Fruit fly (Drosophila melanogaster): ENCODE measurements around the gene CG15208.

The CG15208 gene

DNA sequence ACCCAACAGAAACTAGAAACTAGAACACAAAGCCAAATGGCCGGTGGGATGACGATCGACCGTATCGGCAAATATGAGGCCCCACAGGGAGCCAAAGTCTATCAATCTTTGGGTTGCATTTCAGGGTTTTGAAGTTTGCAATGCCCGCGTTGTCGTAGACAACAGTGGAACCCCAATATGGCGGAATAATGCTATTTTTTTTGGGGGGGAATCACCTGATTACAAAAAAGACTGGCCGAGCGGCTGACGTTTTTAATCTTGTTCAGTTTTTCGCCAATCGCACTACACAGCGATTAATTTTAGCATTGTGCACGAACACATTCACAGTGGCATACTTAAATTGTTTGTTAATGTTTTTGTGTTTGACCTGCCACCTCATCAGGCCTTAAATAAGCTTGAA lies 23.3 kb upstream of the CG15208 start:
- TF ChIP-seq gl (tag; optimal IDR thresholded peaks at IDR 0.05) (no peak), D1 (tag; optimal IDR thresholded peaks at IDR 0.05) (no peak), CG9948 (tag; optimal IDR thresholded peaks at IDR 0.05) (no peak), CG34367 (tag; optimal IDR thresholded peaks at IDR 0.05) (no peak), Snoo (tag; optimal IDR thresholded peaks at IDR 0.05) (no peak), CG4496 (GFP tag; IDR thresholded peaks at IDR 0.05) (no peak), CG15710 (tag; optimal IDR thresholded peaks at IDR 0.05) (no peak), CG32121 (GFP tag; IDR thresholded peaks at IDR 0.05) (no peak), CG13204 (GFP tag; optimal IDR thresholded peaks at IDR 0.05) (no peak)

DNA sequence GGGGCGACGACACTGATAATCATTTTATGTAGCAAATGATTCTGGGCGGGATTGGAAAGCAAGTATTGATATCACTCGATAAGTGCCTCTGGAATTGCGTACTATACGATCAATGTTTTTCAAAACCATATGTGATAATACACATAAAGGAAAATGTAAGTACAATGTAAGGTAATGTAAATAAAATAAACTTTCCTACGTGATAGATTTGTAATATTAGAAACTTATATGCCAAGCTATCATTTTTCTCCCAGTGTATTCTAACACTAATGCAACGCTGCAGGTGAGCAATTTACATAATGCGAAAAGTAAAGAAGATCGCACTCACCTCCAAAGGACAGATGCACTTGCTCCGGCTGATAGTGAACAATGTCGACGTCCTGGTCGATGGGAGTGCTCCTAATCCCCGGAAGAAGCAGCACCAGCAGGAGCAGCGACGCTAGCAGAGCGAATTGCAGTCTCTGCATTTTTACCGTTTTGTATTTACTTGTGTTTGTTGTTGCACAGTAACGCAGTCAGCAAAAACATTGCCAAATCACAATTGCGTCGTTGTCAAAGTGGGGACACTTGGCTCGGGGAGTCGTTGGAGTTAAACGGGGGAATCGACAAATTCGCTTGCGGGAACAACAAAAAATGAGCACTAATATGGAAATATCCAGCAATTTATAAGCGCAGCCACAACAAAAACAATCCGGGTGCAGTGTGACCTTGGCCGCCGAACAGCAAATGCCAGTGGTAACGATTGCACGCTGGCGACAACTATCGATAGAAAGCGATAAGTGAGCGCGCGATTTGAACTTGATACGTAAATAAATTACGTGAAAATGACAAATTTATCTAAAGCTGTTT lies 22.5 kb upstream of the CG15208 start, which contains the start of gene CG1637:
Gene CG1637, minus strand, starts transcription at position 807 of the 849 bp plus-strand sequence.
- 0 out of 2 replicates have a peak, but pooled peaks have one; percentile 9 for TF ChIP-seq Ets98B (GFP tag; IDR thresholded peaks at IDR 0.05)
- 0 out of 2 replicates have a peak, but pooled peaks have one; percentile 20 for TF ChIP-seq CG32121 (GFP tag; IDR thresholded peaks at IDR 0.05)
- TF ChIP-seq CG9948 (tag; optimal IDR thresholded peaks at IDR 0.05): peak; percentile 16
- no peak for TF ChIP-seq Snoo (tag; optimal IDR thresholded peaks at IDR 0.05)
- TF ChIP-seq Pif1B (GFP tag; optimal IDR thresholded peaks at IDR 0.05): no peak
- TF ChIP-seq CG12605 (GFP tag; IDR thresholded peaks at IDR 0.05): peak; percentile 29; the same call in 1 of the 2 replicates
- peak; percentile 3 for TF ChIP-seq CG15710 (tag; optimal IDR thresholded peaks at IDR 0.05)
- peak; percentile 55 for TF ChIP-seq CG4496 (GFP tag; IDR thresholded peaks at IDR 0.05)
- no peak for TF ChIP-seq D1 (tag; optimal IDR thresholded peaks at IDR 0.05)
- TF ChIP-seq CG8301 (tag; optimal IDR thresholded peaks at IDR 0.05): peak; percentile 32
- peak; percentile 18 for TF ChIP-seq CG17806 (tag; optimal IDR thresholded peaks at IDR 0.05)

DNA sequence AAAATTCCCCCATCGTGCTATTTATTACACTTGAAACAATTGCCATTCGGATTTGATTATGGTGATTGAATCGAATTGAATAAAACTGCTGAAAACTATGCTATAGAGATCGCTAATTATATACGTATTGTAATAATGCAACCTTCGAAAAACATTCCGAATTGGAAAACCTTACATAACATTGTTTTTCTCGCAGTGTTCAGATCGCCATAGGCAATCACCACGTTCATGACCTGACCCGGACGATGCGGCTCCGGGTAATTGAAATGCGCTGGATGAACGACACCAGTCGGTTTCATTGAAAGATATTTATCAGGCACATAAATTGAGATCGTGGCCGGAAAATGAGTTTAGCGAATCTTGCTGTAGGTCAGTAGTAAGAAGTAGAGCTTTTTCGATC lies 17.0 kb upstream of the CG15208 start:
- TF ChIP-seq CG8159 (tag; optimal IDR thresholded peaks at IDR 0.05): peak; percentile 6
- TF ChIP-seq CG10348 (GFP tag; IDR thresholded peaks at IDR 0.05): no peak
- TF ChIP-seq CG13204 (GFP tag; optimal IDR thresholded peaks at IDR 0.05): no peak
- TF ChIP-seq Pif1B (GFP tag; optimal IDR thresholded peaks at IDR 0.05): no peak
- TF ChIP-seq CG12605 (GFP tag; IDR thresholded peaks at IDR 0.05): no peak
- no peak for TF ChIP-seq CG8301 (tag; optimal IDR thresholded peaks at IDR 0.05)
- 0 out of 3 replicates have a peak, but pooled peaks have one; percentile 11 for TF ChIP-seq CG4496 (GFP tag; IDR thresholded peaks at IDR 0.05)
- no peak for TF ChIP-seq D1 (tag; optimal IDR thresholded peaks at IDR 0.05)
- no peak for TF ChIP-seq Snoo (tag; optimal IDR thresholded peaks at IDR 0.05)
- no peak for TF ChIP-seq gl (tag; optimal IDR thresholded peaks at IDR 0.05)
- no peak for TF ChIP-seq CG32121 (GFP tag; IDR thresholded peaks at IDR 0.05)

- no peak for TF ChIP-seq D1 (tag; optimal IDR thresholded peaks at IDR 0.05)
- TF ChIP-seq Ets98B (GFP tag; IDR thresholded peaks at IDR 0.05): no peak
- no peak for TF ChIP-seq CG9948 (tag; optimal IDR thresholded peaks at IDR 0.05)
- no peak for TF ChIP-seq Pif1B (GFP tag; optimal IDR thresholded peaks at IDR 0.05)
- no peak for TF ChIP-seq rn (GFP tag; IDR thresholded peaks at IDR 0.05)
- TF ChIP-seq Snoo (tag; optimal IDR thresholded peaks at IDR 0.05): no peak
- no peak for TF ChIP-seq CG34367 (tag; optimal IDR thresholded peaks at IDR 0.05)
- TF ChIP-seq Pif1A (GFP tag; optimal IDR thresholded peaks at IDR 0.05): no peak
- TF ChIP-seq EcR (GFP tag; optimal IDR thresholded peaks at IDR 0.05): no peak
- no peak for TF ChIP-seq gl (tag; optimal IDR thresholded peaks at IDR 0.05)
- no peak for TF ChIP-seq CG4496 (GFP tag; IDR thresholded peaks at IDR 0.05)
- TF ChIP-seq CG14655 (GFP tag; optimal IDR thresholded peaks at IDR 0.05): no peak
- no peak for TF ChIP-seq CG15710 (tag; optimal IDR thresholded peaks at IDR 0.05)
- TF ChIP-seq CG8159 (tag; optimal IDR thresholded peaks at IDR 0.05): no peak
- no peak for TF ChIP-seq CG32121 (GFP tag; IDR thresholded peaks at IDR 0.05)
- TF ChIP-seq CG8301 (tag; optimal IDR thresholded peaks at IDR 0.05): no peak
- TF ChIP-seq CG10348 (GFP tag; IDR thresholded peaks at IDR 0.05): no peak
- no peak for TF ChIP-seq fd96Ca (GFP tag; IDR thresholded peaks at IDR 0.05)
Measured at dm6 chrX:10883740-10884139, 16.0 kb upstream of the CG15208 start.

- TF ChIP-seq D1 (tag; optimal IDR thresholded peaks at IDR 0.05): no peak
- TF ChIP-seq CG17806 (tag; optimal IDR thresholded peaks at IDR 0.05): no peak
- TF ChIP-seq rn (GFP tag; IDR thresholded peaks at IDR 0.05): no peak
- no peak for TF ChIP-seq Pif1A (GFP tag; optimal IDR thresholded peaks at IDR 0.05)
- no peak for TF ChIP-seq CG8159 (tag; optimal IDR thresholded peaks at IDR 0.05)
- no peak for TF ChIP-seq CG10348 (GFP tag; IDR thresholded peaks at IDR 0.05)
- no peak for TF ChIP-seq CG34367 (tag; optimal IDR thresholded peaks at IDR 0.05)
- TF ChIP-seq CG15710 (tag; optimal IDR thresholded peaks at IDR 0.05): no peak
- TF ChIP-seq fd96Ca (GFP tag; IDR thresholded peaks at IDR 0.05): no peak
- TF ChIP-seq CG32121 (GFP tag; IDR thresholded peaks at IDR 0.05): no peak
Measured at dm6 chrX:10886418-10886817, 13.3 kb upstream of the CG15208 start.

DNA sequence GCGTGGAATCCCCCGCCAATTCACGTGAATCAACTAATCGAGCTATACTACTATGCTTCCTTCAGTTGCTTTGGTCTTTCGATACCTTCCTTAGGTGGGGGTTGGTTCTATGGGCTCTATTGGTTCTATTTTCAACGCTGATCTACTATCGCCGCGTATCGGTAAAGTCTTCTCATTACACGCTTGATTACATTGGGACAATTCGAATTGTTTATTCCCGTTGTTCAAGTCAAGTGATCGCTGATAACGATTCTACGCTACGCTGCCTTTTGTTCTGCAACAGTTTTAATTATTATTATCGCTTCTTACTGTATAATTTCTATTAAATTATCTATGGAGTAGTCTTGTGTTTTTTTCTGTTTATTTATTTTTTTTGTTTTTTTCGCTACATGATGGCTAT lies 12.1 kb upstream of the CG15208 start:
- TF ChIP-seq rn (GFP tag; IDR thresholded peaks at IDR 0.05) (no peak), fd96Ca (GFP tag; IDR thresholded peaks at IDR 0.05) (no peak), D1 (tag; optimal IDR thresholded peaks at IDR 0.05) (no peak), CG8301 (tag; optimal IDR thresholded peaks at IDR 0.05) (no peak), EcR (GFP tag; optimal IDR thresholded peaks at IDR 0.05) (no peak), Snoo (tag; optimal IDR thresholded peaks at IDR 0.05) (no peak), CG4496 (GFP tag; IDR thresholded peaks at IDR 0.05) (no peak)

All from whole organism, pupa.